Fruit fly (Drosophila melanogaster) whole organism, embryonic: ENCODE measurements around the gene mfas.

Source experiments
- ATbp ChIP-seq: fragments of 200-800 bp; sonication (Bioruptor generic); optimal IDR thresholded peaks from 2 replicates; lab custom pipeline; 2017; ENCODE audit warnings: missing biosample characterization, mild to moderate bottlenecking, missing genetic modification characterization, missing genetic modification reagents
- C15 ChIP-seq: fragments of 200-800 bp; sonication (Bioruptor generic); IDR thresholded peaks from 3 replicates; pipeline ENCODE4 v1.3.6; 2022; ENCODE audit warnings: missing biosample characterization, missing genetic modification characterization
- CG10209 ChIP-seq: fragments of 200-800 bp; sonication (Bioruptor generic); optimal IDR thresholded peaks from 3 replicates; lab custom pipeline; 2017; ENCODE audit warnings: missing biosample characterization, mild to moderate bottlenecking, missing genetic modification characterization, missing genetic modification reagents
- CG10462 ChIP-seq: fragments of 200-800 bp; sonication (Bioruptor generic); optimal IDR thresholded peaks from 2 replicates; lab custom pipeline; 2016; ENCODE audit warnings: missing biosample characterization, missing genetic modification characterization
- CG10959 ChIP-seq: fragments of 200-800 bp; sonication (Bioruptor generic); IDR thresholded peaks from 2 replicates; pipeline ENCODE4 v1.3.6; 2022; ENCODE audit warnings: missing biosample characterization, missing genetic modification characterization
- CG11504 ChIP-seq: fragments of 200-800 bp; sonication (Bioruptor generic); optimal IDR thresholded peaks from 3 replicates; lab custom pipeline; 2019; ENCODE audit warnings: missing biosample characterization, mild to moderate bottlenecking, missing genetic modification characterization, moderate library complexity
- CG12104 ChIP-seq: fragments of 200-800 bp; sonication (Bioruptor generic); optimal IDR thresholded peaks from 3 replicates; lab custom pipeline; 2016; ENCODE audit warnings: missing biosample characterization, missing genetic modification characterization
- CG12155 ChIP-seq: fragments of 200-800 bp; sonication (Bioruptor generic); optimal IDR thresholded peaks from 3 replicates; lab custom pipeline; 2016; ENCODE audit warnings: missing biosample characterization, missing genetic modification characterization
- CG12219 ChIP-seq: fragments of 200-800 bp; sonication (Bioruptor generic); optimal IDR thresholded peaks from 3 replicates; lab custom pipeline; 2018; ENCODE audit warnings: missing biosample characterization, mild to moderate bottlenecking, missing genetic modification characterization
- CG14965 ChIP-seq: fragments of 200-800 bp; sonication (Bioruptor generic); optimal IDR thresholded peaks from 2 replicates; lab custom pipeline; 2016; ENCODE audit warnings: missing biosample characterization, missing genetic modification characterization, borderline replicate concordance
- CG15269 ChIP-seq: fragments of 200-800 bp; sonication (Bioruptor generic); optimal IDR thresholded peaks from 2 replicates; lab custom pipeline; 2018; ENCODE audit warnings: missing biosample characterization, mild to moderate bottlenecking, missing genetic modification characterization, moderate library complexity
- CG17802 ChIP-seq: fragments of 200-800 bp; sonication (Bioruptor generic); optimal IDR thresholded peaks from 2 replicates; lab custom pipeline; 2018; ENCODE audit warnings: missing biosample characterization, mild to moderate bottlenecking, missing genetic modification characterization, moderate library complexity
- CG18011 ChIP-seq: fragments of 200-800 bp; sonication (Bioruptor generic); optimal IDR thresholded peaks from 2 replicates; lab custom pipeline; 2017; ENCODE audit warnings: missing biosample characterization, missing genetic modification characterization, mild to moderate bottlenecking, moderate library complexity, missing genotype
- CG3281 ChIP-seq: fragments of 200-800 bp; sonication (Bioruptor generic); optimal IDR thresholded peaks from 3 replicates; lab custom pipeline; 2017; ENCODE audit warnings: missing biosample characterization, mild to moderate bottlenecking, missing genetic modification characterization
- CG4854 ChIP-seq: fragments of 200-800 bp; sonication (Bioruptor generic); optimal IDR thresholded peaks from 2 replicates; lab custom pipeline; 2016; ENCODE audit warnings: missing biosample characterization, missing genetic modification characterization, inconsistent platforms
- CG6254 ChIP-seq: fragments of 200-800 bp; sonication (Bioruptor generic); optimal IDR thresholded peaks from 3 replicates; lab custom pipeline; 2017; ENCODE audit warnings: mild to moderate bottlenecking, missing biosample characterization, missing genetic modification reagents, missing genetic modification characterization
- CG6689 ChIP-seq: fragments of 200-800 bp; sonication (Bioruptor generic); IDR thresholded peaks from 2 replicates; pipeline ENCODE4 v1.3.6; 2022; ENCODE audit warnings: missing biosample characterization, missing genetic modification characterization
- CG6854 ChIP-seq: fragments of 200-800 bp; sonication (Bioruptor generic); optimal IDR thresholded peaks from 3 replicates; lab custom pipeline; 2017; ENCODE audit warnings: missing biosample characterization, mild to moderate bottlenecking, missing genetic modification characterization
- CG9609 ChIP-seq: fragments of 200-800 bp; sonication (Bioruptor generic); optimal IDR thresholded peaks from 3 replicates; lab custom pipeline; 2016; ENCODE audit warnings: missing biosample characterization, missing genetic modification characterization
- Camta ChIP-seq: fragments of 200-800 bp; sonication (Bioruptor generic); optimal IDR thresholded peaks from 2 replicates; lab custom pipeline; 2016; ENCODE audit warnings: missing biosample characterization, missing genetic modification characterization
- Dfd ChIP-seq, 2 experiments: fragments of >200 bp; optimal IDR thresholded peaks; 2 replicates each; lab custom pipeline; 2017; ENCODE audit warnings: missing biosample characterization in 2 of 2, missing genetic modification characterization in 2 of 2
- Dip2 ChIP-seq: fragments of 200-800 bp; sonication (Bioruptor generic); IDR thresholded peaks from 2 replicates; pipeline ENCODE4 v1.3.6; 2022; ENCODE audit warnings: missing biosample characterization, missing genetic modification characterization
- HLH3B ChIP-seq: fragments of 200-800 bp; sonication (Bioruptor generic); IDR thresholded peaks from 2 replicates; pipeline ENCODE4 v1.3.6; 2022; ENCODE audit warnings: missing biosample characterization, missing genetic modification characterization
- Hr78 ChIP-seq, 2 experiments: fragments of 200-800 bp in 1 of 2; fragments of >200 bp in 1 of 2; sonication (Bioruptor generic) in 1 of 2; optimal IDR thresholded peaks; 2 replicates each; lab custom pipeline; 2017 to 2019; ENCODE audit warnings: missing biosample characterization in 2 of 2, missing genetic modification characterization in 2 of 2, mild to moderate bottlenecking in 1 of 2, moderate library complexity in 1 of 2
- Lim3 ChIP-seq: fragments of 200-800 bp; sonication (Bioruptor generic); IDR thresholded peaks from 2 replicates; pipeline ENCODE4 v1.3.6; 2022; ENCODE audit warnings: missing biosample characterization, missing genetic modification characterization
- Side ChIP-seq: fragments of 200-800 bp; sonication (Bioruptor generic); optimal IDR thresholded peaks from 2 replicates; lab custom pipeline; 2016; ENCODE audit warnings: missing biosample characterization, missing genetic modification characterization
- Usf ChIP-seq: fragments of 200-800 bp; sonication (Bioruptor generic); optimal IDR thresholded peaks from 2 replicates; lab custom pipeline; 2017; ENCODE audit warnings: missing genotype, missing biosample characterization, missing genetic modification characterization
- ara ChIP-seq: fragments of 200-800 bp; sonication (Bioruptor generic); IDR thresholded peaks from 2 replicates; pipeline ENCODE4 v1.3.6; 2022; ENCODE audit warnings: missing biosample characterization, missing genetic modification characterization
- ase ChIP-seq: fragments of 200-800 bp; sonication (Bioruptor generic); IDR thresholded peaks from 3 replicates; pipeline ENCODE4 v1.3.6; 2022; ENCODE audit warnings: missing biosample characterization, missing genetic modification characterization
- cad ChIP-seq: fragments of >200 bp; optimal IDR thresholded peaks from 2 replicates; lab custom pipeline; 2017; ENCODE audit warnings: missing biosample characterization, missing genetic modification characterization
- cato ChIP-seq: fragments of 200-800 bp; sonication (Bioruptor generic); optimal IDR thresholded peaks from 2 replicates; lab custom pipeline; 2016; ENCODE audit warnings: missing biosample characterization, missing genetic modification characterization, borderline replicate concordance
- ci ChIP-seq: fragments of 200-800 bp; sonication (Bioruptor generic); IDR thresholded peaks from 3 replicates; pipeline ENCODE4 v1.3.6; 2022; ENCODE audit warnings: missing biosample characterization, missing genetic modification characterization
- da ChIP-seq: fragments of 200-800 bp; sonication (Bioruptor generic); optimal IDR thresholded peaks from 2 replicates; lab custom pipeline; 2016; ENCODE audit warnings: missing biosample characterization, missing genetic modification characterization
- danr ChIP-seq: fragments of 200-800 bp; sonication (Bioruptor generic); IDR thresholded peaks from 2 replicates; pipeline ENCODE4 v1.3.6; 2022; ENCODE audit warnings: missing biosample characterization, missing genetic modification characterization
- dmrt11E ChIP-seq: fragments of 200-800 bp; sonication (Bioruptor generic); optimal IDR thresholded peaks from 3 replicates; lab custom pipeline; 2018; ENCODE audit warnings: missing biosample characterization, mild to moderate bottlenecking, missing genetic modification characterization, moderate library complexity
- fd102C ChIP-seq: fragments of 200-800 bp; sonication (Bioruptor generic); optimal IDR thresholded peaks from 2 replicates; lab custom pipeline; 2018; ENCODE audit warnings: missing biosample characterization, mild to moderate bottlenecking, missing genetic modification characterization, moderate library complexity
- hbn ChIP-seq: fragments of 200-800 bp; sonication (Bioruptor generic); IDR thresholded peaks from 2 replicates; pipeline ENCODE4 v1.3.6; 2022; ENCODE audit warnings: missing biosample characterization, missing genetic modification characterization; ENCODE audit not compliant: partially characterized antibody
- maf-S ChIP-seq: fragments of 200-800 bp; sonication (Bioruptor generic); optimal IDR thresholded peaks from 2 replicates; lab custom pipeline; 2016; ENCODE audit warnings: missing biosample characterization, missing genetic modification characterization
- nerfin-1 ChIP-seq: fragments of 200-800 bp; sonication (Bioruptor generic); optimal IDR thresholded peaks from 3 replicates; lab custom pipeline; 2019; ENCODE audit warnings: missing biosample characterization, mild to moderate bottlenecking, missing genetic modification characterization, moderate library complexity
- nerfin-2 ChIP-seq: fragments of 200-800 bp; sonication (Bioruptor generic); IDR thresholded peaks from 2 replicates; pipeline ENCODE4 v1.3.6; 2022; ENCODE audit warnings: missing biosample characterization, missing genetic modification characterization; ENCODE audit not compliant: partially characterized antibody
- nmo ChIP-seq: fragments of 200-800 bp; sonication (Bioruptor generic); optimal IDR thresholded peaks from 2 replicates; lab custom pipeline; 2018; ENCODE audit warnings: missing biosample characterization, mild to moderate bottlenecking, missing genetic modification characterization, moderate library complexity
- onecut ChIP-seq: fragments of 200-800 bp; sonication (Bioruptor generic); IDR thresholded peaks from 2 replicates; pipeline ENCODE4 v1.3.6; 2022; ENCODE audit warnings: missing biosample characterization, missing genetic modification characterization
- schlank ChIP-seq: fragments of 200-800 bp; sonication (Bioruptor generic); optimal IDR thresholded peaks from 2 replicates; lab custom pipeline; 2018; ENCODE audit warnings: missing biosample characterization, mild to moderate bottlenecking, missing genetic modification characterization
- sens-2 ChIP-seq: fragments of 200-800 bp; sonication (Bioruptor generic); IDR thresholded peaks from 2 replicates; pipeline ENCODE4 v1.3.6; 2022; ENCODE audit warnings: missing biosample characterization, missing genetic modification characterization
- seq ChIP-seq: fragments of 200-800 bp; sonication (Bioruptor generic); IDR thresholded peaks from 2 replicates; pipeline ENCODE4 v1.3.6; 2022; ENCODE audit warnings: missing biosample characterization, missing genetic modification characterization
- shn ChIP-seq: fragments of 200-800 bp; sonication (Bioruptor generic); optimal IDR thresholded peaks from 3 replicates; lab custom pipeline; 2016; ENCODE audit warnings: missing biosample characterization, missing genetic modification characterization
- tll ChIP-seq, 2 experiments: fragments of 200-800 bp in 1 of 2; fragments of >200 bp in 1 of 2; sonication (Bioruptor generic) in 1 of 2; optimal IDR thresholded peaks; 2 replicates each; lab custom pipeline; 2017 to 2019; ENCODE audit warnings: missing biosample characterization in 2 of 2, missing genetic modification characterization in 2 of 2, mild to moderate bottlenecking in 1 of 2, moderate library complexity in 1 of 2
- toy ChIP-seq: fragments of 200-800 bp; sonication (Bioruptor generic); IDR thresholded peaks from 2 replicates; pipeline ENCODE4 v1.3.6; 2022; ENCODE audit warnings: missing biosample characterization, missing genetic modification characterization
- trh ChIP-seq: fragments of 200-800 bp; sonication (Bioruptor generic); optimal IDR thresholded peaks from 2 replicates; lab custom pipeline; 2016; ENCODE audit warnings: missing biosample characterization, missing genetic modification characterization

mfas gene

dm6 chr3R:12016828-12017280, 23.7 kb upstream of the mfas start, which contains the start of the genes DCAF12 and Spt3 (continued):
- TF ChIP-seq CG10959 (no peak), Camta (GFP tag; lab: Kevin White, UChicago) (no peak), cato (GFP tag; lab: Kevin White, UChicago) (no peak), CG12104 (GFP tag; lab: Kevin White, UChicago) (no peak), CG14965 (GFP tag; lab: Kevin White, UChicago) (no peak), CG12155 (GFP tag; lab: Kevin White, UChicago) (peak; percentile 7), fd102C (GFP tag; lab: Kevin White, UChicago) (no peak), ase (GFP tag; lab: Robert Waterston, UW) (no peak), Hr78 (GFP tag; optimal IDR thresholded peaks at IDR 0.05; lab: Kevin White, UChicago) (no peak), CG4854 (GFP tag; lab: Kevin White, UChicago) (no peak), tll (GFP tag; optimal IDR thresholded peaks at IDR 0.05; lab: Kevin White, UChicago) (peak in 1 of 2 experiments; percentile 59), trh (GFP tag; lab: Kevin White, UChicago) (no peak), sens-2 (GFP tag; lab: Robert Waterston, UW) (no peak), Dip2 (GFP tag; lab: Robert Waterston, UW) (no peak), C15 (GFP tag; lab: Robert Waterston, UW) (no peak), da (GFP tag; lab: Kevin White, UChicago) (no peak), CG11504 (tag; lab: Kevin White, UChicago) (peak; percentile 71), schlank (no peak), CG12219 (GFP tag; lab: Kevin White, UChicago) (no peak), CG15269 (no peak), shn (GFP tag; lab: Kevin White, UChicago) (no peak), CG6854 (GFP tag; lab: Kevin White, UChicago) (peak; percentile 20), ara (GFP tag; lab: Robert Waterston, UW) (no peak), CG10209 (GFP tag; lab: Kevin White, UChicago) (no peak), CG6689 (GFP tag; lab: Robert Waterston, UW) (peak; percentile 42), CG10462 (GFP tag; lab: Kevin White, UChicago) (no peak), toy (GFP tag; lab: Robert Waterston, UW) (no peak), Usf (GFP tag; lab: Kevin White, UChicago) (no peak), maf-S (GFP tag; lab: Kevin White, UChicago) (no peak), seq (no peak), cad (no peak), Side (GFP tag; lab: Kevin White, UChicago) (peak; percentile 44), CG17802 (tag; lab: Kevin White, UChicago) (no peak), CG3281 (peak; percentile 63), CG9609 (GFP tag; lab: Kevin White, UChicago) (no peak), ci (GFP tag; lab: Robert Waterston, UW) (no peak), nerfin-2 (GFP tag; lab: Robert Waterston, UW) (peak; percentile 70), ATbp (no peak), dmrt11E (tag; lab: Kevin White, UChicago) (peak; percentile 67), CG18011 (GFP tag; lab: Kevin White, UChicago) (no peak), nmo (GFP tag; lab: Kevin White, UChicago) (peak; percentile 81), danr (no peak), onecut (GFP tag; lab: Robert Waterston, UW) (no peak), Dfd (GFP tag; optimal IDR thresholded peaks at IDR 0.05; lab: Kevin White, UChicago) (no peak), CG6254 (GFP tag; lab: Kevin White, UChicago) (peak; percentile 53), Lim3 (GFP tag; lab: Robert Waterston, UW) (no peak), HLH3B (peak; percentile 19; the same call in 1 of the 2 replicates), hbn (GFP tag; lab: Robert Waterston, UW) (peak; percentile 76), nerfin-1 (tag; lab: Kevin White, UChicago) (peak; percentile 54)
